Fruit fly (Drosophila melanogaster): Measurements from ENCODE around the gene mtgo.

mtgo gene

DNA sequence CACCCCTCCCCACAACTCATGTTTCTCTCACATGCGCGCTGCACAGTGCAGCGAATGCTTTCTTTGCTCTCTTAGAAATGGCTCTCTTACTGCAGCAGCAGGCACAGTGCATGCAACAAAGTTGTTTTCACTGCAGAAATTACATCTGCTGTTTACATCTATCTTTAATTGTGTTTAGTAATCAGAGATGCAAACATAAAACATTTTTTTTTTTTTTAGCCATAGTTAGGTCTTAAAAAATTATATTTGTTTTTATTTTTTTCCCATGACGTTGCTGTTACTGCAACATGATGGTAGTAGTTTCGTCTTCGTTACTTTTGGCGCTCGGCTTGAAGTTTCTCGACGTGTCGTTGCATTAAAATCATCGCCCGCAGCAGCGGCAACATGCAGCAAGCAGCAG, 43.5 kb upstream of the mtgo start (continued):
- TF ChIP-seq fkh (GFP tag; optimal IDR thresholded peaks at IDR 0.05), result no peak
- TF ChIP-seq OdsH (GFP tag; optimal IDR thresholded peaks at IDR 0.05), result peak; percentile 8
- no peak for TF ChIP-seq CG11294 (GFP tag; IDR thresholded peaks at IDR 0.05)
- peak; percentile 32 for TF ChIP-seq CG6276 (GFP tag; optimal IDR thresholded peaks at IDR 0.05)
- TF ChIP-seq acj6 (GFP tag; optimal IDR thresholded peaks at IDR 0.05), result no peak
- TF ChIP-seq CG32006 (GFP tag; optimal IDR thresholded peaks at IDR 0.05), result peak; percentile 56
- TF ChIP-seq dsx (GFP tag; optimal IDR thresholded peaks at IDR 0.05; ENCODE audit: poor library complexity, severe bottlenecking), result peak; percentile 59
- peak; percentile 26 for TF ChIP-seq CG4318 (GFP tag; optimal IDR thresholded peaks at IDR 0.05)
- TF ChIP-seq CG10631 (GFP tag; optimal IDR thresholded peaks at IDR 0.05), result no peak
- no peak for TF ChIP-seq salr (GFP tag; optimal IDR thresholded peaks at IDR 0.05)
- peak; percentile 28 for TF ChIP-seq CG3919 (GFP tag; optimal IDR thresholded peaks at IDR 0.05)
- TF ChIP-seq Sox102F (GFP tag; optimal IDR thresholded peaks at IDR 0.05), result no peak
- TF ChIP-seq spab (GFP tag; optimal IDR thresholded peaks at IDR 0.05), result no peak
- TF ChIP-seq Eip78C (GFP tag), result peak; percentile 59
- TF ChIP-seq CG34406 (GFP tag; optimal IDR thresholded peaks at IDR 0.05), result no peak
- no peak for TF ChIP-seq vri (GFP tag; optimal IDR thresholded peaks at IDR 0.05)
- no peak for TF ChIP-seq esn (GFP tag; optimal IDR thresholded peaks at IDR 0.05)
- no peak for TF ChIP-seq CG6792 (GFP tag; optimal IDR thresholded peaks at IDR 0.05)
- no peak for TF ChIP-seq CG11762 (GFP tag; optimal IDR thresholded peaks at IDR 0.05; ENCODE audit: insufficient read depth)
- no peak for TF ChIP-seq topi (GFP tag; optimal IDR thresholded peaks at IDR 0.05)
- peak; percentile 64 for TF ChIP-seq CG6163 (GFP tag; IDR thresholded peaks at IDR 0.05)
- TF ChIP-seq CG6854 (GFP tag; optimal IDR thresholded peaks at IDR 0.05), result no peak
- peak; percentile 66 for TF ChIP-seq svp (GFP tag)
- no peak for TF ChIP-seq CG9139 (GFP tag; optimal IDR thresholded peaks at IDR 0.05)
- no peak for TF ChIP-seq Ets21C (GFP tag; optimal IDR thresholded peaks at IDR 0.05)
- TF ChIP-seq pdm3 (GFP tag; optimal IDR thresholded peaks at IDR 0.05), result peak; percentile 10
- peak; percentile 23 for TF ChIP-seq achi (GFP tag; optimal IDR thresholded peaks at IDR 0.05)
- peak; percentile 50; the same call in 2 of the 3 replicates for TF ChIP-seq eg (GFP tag; IDR thresholded peaks at IDR 0.05)
- no peak for TF ChIP-seq Hr39 (GFP tag; optimal IDR thresholded peaks at IDR 0.05)
- peak; percentile 45 for TF ChIP-seq Lpt (GFP tag; optimal IDR thresholded peaks at IDR 0.05)

DNA sequence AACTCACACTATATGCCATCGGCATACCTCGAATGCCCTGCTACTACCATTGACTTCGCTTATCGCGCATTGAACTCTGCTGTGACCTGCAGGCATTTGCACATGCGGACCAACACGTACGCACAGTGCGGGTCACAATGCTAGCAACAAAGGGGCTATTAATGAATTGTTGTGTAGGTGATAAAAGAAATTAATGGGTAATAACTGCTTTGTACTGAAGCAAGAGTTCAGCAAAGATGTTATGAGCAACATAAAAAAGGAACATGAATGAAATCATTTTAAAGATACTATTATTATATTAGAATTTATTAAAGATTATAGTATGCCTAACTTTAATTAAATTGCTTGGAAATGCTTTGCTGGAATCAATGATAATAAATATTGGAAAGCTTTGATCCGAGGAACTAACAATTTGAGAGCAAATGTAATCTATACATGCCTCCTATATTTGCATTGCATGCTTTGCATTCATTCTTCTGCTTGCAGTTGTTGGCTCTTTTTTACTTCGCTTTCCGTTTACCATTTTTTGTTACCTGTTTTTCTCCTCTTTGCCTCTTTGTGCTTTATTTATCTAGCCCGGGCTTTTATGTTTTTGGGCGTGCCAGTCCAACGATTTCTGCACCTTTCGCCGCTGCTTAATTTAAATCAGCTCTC, 41.8 kb upstream of the mtgo start:
- 0 out of 2 replicates have a peak, but pooled peaks have one; percentile 41 for TF ChIP-seq Gug (GFP tag; IDR thresholded peaks at IDR 0.05)
- TF ChIP-seq OdsH (GFP tag; optimal IDR thresholded peaks at IDR 0.05), result peak; percentile 77
- TF ChIP-seq Ets96B (tag; optimal IDR thresholded peaks at IDR 0.05), result peak; percentile 38
- TF ChIP-seq Lpt (GFP tag; optimal IDR thresholded peaks at IDR 0.05), result peak; percentile 47
- no peak for TF ChIP-seq CG8319 (GFP tag; optimal IDR thresholded peaks at IDR 0.05)
- TF ChIP-seq CG31627 (GFP tag; optimal IDR thresholded peaks at IDR 0.05), result peak; percentile 34
- peak; percentile 46; the same call in 1 of the 3 replicates for TF ChIP-seq eg (GFP tag; IDR thresholded peaks at IDR 0.05)
- TF ChIP-seq CG4318 (GFP tag; optimal IDR thresholded peaks at IDR 0.05), result peak; percentile 55
- peak; percentile 84 for TF ChIP-seq Eip78C (GFP tag)
- peak; percentile 72 for TF ChIP-seq Hr4 (GFP tag; optimal IDR thresholded peaks at IDR 0.05)
- peak; percentile 37 for TF ChIP-seq CG11762 (GFP tag; optimal IDR thresholded peaks at IDR 0.05; ENCODE audit: insufficient read depth)
- peak; percentile 64 for TF ChIP-seq achi (GFP tag; optimal IDR thresholded peaks at IDR 0.05)
- no peak for TF ChIP-seq CG11902 (GFP tag; optimal IDR thresholded peaks at IDR 0.05)
- TF ChIP-seq CG15336 (GFP tag; IDR thresholded peaks at IDR 0.05), result peak; percentile 53
- no peak for TF ChIP-seq topi (GFP tag; optimal IDR thresholded peaks at IDR 0.05)
- no peak for TF ChIP-seq fd85E (GFP tag; optimal IDR thresholded peaks at IDR 0.05)
- TF ChIP-seq Sox14 (GFP tag; optimal IDR thresholded peaks at IDR 0.05), result peak; percentile 46
- peak; percentile 10 for TF ChIP-seq vri (GFP tag; optimal IDR thresholded peaks at IDR 0.05)
- TF ChIP-seq CG9139 (GFP tag; optimal IDR thresholded peaks at IDR 0.05), result peak; percentile 31
- TF ChIP-seq salr (GFP tag; optimal IDR thresholded peaks at IDR 0.05), result peak in 1 of 2 experiments; percentile 52
- TF ChIP-seq CG10669 (GFP tag; optimal IDR thresholded peaks at IDR 0.05), result peak; percentile 48
- TF ChIP-seq CG1621 (tag; optimal IDR thresholded peaks at IDR 0.05), result peak; percentile 64
- peak; percentile 47 for TF ChIP-seq CG3919 (GFP tag; optimal IDR thresholded peaks at IDR 0.05)
- peak; percentile 42 to 66 for TF ChIP-seq ss (GFP tag; optimal IDR thresholded peaks at IDR 0.05)
- TF ChIP-seq CG7368 (GFP tag; optimal IDR thresholded peaks at IDR 0.05), result peak; percentile 26
- peak; percentile 42 for TF ChIP-seq Sox102F (GFP tag; optimal IDR thresholded peaks at IDR 0.05)
- peak; percentile 11 for TF ChIP-seq lz (GFP tag; optimal IDR thresholded peaks at IDR 0.05)
- peak; percentile 35 for TF ChIP-seq CG3032 (tag; optimal IDR thresholded peaks at IDR 0.05)
- peak; percentile 44 for TF ChIP-seq Hr39 (GFP tag; optimal IDR thresholded peaks at IDR 0.05)
- TF ChIP-seq Smox (GFP tag; optimal IDR thresholded peaks at IDR 0.05), result no peak
- TF ChIP-seq CG16779 (tag; optimal IDR thresholded peaks at IDR 0.05), result peak; percentile 44
- TF ChIP-seq fd59A (GFP tag; optimal IDR thresholded peaks at IDR 0.05), result peak; percentile 57
- TF ChIP-seq CG10631 (GFP tag; optimal IDR thresholded peaks at IDR 0.05), result peak; percentile 65

Measured in whole organism, prepupa.